Worm (Caenorhabditis elegans): ENCODE results near the gene Y119D3B.21.

DNA sequence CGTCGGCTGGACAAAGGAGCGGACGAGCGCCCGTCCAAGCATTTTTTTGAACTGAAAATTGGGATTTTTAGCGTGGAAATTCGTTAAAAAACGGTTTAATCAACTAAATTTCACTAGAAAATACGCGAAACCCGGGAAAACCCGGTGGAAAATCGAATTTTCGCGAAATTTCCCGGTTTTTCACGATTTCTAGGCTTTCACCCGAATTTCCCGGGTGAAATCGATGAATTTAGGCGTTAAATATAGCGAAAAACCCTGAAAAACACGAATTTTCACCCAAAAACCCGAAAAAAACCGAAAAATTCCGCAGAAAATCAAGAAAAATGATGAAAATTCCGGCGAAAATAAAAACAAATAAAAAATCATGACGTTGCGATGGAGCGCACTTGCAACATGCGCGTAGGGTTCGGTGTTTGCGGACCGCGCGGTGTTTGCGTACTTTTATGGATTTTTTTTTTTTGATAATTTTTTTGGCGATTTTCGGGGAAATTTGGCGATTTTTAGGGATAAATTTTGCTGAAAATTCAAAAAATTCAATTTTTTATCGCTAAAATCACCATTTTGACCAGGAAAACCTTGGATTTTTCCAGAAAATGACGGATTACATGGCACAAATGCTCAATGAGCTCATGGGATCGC is 12.7 kb upstream of the Y119D3B.21 start, which contains the start of the genes mrpl-45 and Y119D3B.12:
- TF ChIP-seq snpc-4 (GFP tag; optimal IDR thresholded peaks at IDR 0.05) (no peak), snpc-4 (tag; optimal IDR thresholded peaks at IDR 0.05) (peak in 1 of 4 experiments; percentile 20), nfya-2 (GFP tag; IDR thresholded peaks at IDR 0.05) (no peak)

All from whole organism, young adult.